Worm (Caenorhabditis elegans): Measurements from ENCODE around the gene C31H1.2.

Gene C31H1.2

DNA sequence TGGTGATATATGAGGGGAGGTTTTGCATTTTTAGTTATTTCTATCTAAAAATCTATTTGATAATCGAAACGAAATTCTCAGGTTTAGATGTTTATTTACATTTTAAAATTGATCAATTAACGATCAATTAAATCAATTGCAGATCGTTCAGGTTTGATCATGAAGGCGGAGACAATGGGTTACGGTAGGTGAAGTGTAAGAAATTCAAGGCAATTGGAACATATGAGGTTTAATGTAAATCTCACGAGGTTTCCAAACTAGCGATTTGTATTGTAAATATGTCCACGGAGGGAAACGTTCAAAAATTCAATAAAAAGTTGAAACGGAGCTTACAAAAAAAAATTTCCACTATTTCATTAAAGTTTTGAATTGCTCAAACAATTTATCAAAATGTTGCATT lies 11.6 kb upstream of the C31H1.2 start:
- no peak for TF ChIP-seq unc-62 (GFP tag; optimal IDR thresholded peaks at IDR 0.05)

DNA sequence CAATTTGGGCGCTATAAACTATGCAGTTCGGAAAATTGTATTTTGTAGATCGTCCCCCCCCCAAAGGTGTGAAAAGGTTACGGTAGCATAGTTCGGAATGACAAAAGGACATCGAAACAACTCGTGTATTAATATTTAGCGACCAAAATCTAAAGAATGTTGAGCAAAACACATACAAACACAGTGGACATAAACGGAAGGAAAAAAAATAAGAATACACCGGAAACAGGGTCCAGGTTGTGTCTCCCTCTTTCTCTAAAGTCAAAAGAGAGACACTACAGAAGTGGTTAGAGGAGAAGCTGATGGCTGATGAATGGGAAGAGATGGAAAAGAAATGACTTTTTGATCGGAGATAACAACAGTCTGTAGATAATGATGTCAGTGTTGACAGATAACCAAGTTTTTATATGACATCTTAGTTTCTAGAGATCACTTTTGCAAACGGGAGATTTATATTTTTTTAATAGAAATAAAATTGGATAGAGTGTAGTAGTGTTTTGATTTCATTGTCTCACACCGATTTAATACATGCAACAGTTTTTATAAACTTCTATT lies 10.8 kb upstream of the C31H1.2 start:
- no peak for TF ChIP-seq unc-62 (GFP tag; optimal IDR thresholded peaks at IDR 0.05)

DNA sequence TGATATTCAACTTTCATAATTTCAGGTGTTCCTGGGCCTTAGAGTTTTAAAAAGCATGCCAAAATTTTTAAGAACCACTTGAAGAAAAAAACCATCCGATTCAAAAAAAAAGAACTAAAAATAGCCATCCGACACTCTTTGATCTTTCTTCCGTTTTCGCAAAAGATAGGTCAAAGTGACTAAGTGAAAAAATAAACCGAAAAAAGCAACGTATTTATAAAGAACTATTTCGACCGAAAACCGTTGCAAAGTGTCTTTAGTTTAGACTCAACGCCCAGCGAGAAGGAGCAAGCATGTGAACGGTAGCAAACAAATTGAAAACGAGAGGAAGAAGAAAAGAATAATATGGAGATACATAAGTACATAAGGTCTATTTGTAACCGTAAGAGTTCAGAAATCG lies 7.4 kb upstream of the C31H1.2 start:
- TF ChIP-seq unc-62 (GFP tag; optimal IDR thresholded peaks at IDR 0.05), result no peak

DNA sequence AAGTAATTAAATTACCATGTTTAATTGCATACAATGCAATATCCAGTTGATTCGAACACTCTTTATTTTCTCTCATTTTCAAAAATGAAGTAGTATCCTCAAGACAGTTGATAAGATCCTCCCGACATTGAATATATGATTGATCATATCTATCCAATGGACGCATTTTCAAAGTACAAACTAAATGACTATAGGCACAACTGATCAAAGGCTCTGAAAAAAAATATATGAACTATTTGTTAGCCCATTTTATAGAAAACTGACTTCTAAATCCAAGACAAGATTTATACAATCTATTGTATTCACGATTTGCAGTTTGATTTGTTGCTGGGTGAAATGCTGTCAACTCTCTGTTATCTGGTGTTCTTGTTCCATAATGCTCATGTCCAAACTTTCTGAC lies 4.4 kb downstream of the C31H1.2 start:
- TF ChIP-seq unc-62 (GFP tag; optimal IDR thresholded peaks at IDR 0.05), result no peak

DNA sequence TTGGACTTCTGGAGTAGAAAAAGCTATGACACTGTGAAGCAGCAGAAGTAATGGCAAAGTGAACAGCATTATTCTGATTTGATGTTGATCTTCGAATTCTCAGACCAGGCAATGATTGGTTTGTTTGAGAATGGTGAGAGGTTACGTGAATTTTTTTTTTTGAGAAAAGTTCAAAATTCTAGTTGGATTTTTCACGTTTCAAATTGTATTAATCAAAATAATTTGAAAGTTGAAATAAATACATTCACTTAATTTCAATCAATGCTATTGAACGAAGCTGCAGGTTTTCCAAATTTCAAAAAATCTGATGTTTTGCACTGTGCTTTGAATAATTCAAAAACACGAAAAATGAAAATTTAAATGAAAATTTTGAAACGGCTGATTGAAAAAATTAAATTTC lies 5.6 kb downstream of the C31H1.2 start, which contains the start of gene C31H1.5:
Gene C31H1.5 (minus strand): TSS at position 101 of the 400 bp plus-strand sequence.
- no peak for TF ChIP-seq unc-62 (GFP tag; optimal IDR thresholded peaks at IDR 0.05)

DNA sequence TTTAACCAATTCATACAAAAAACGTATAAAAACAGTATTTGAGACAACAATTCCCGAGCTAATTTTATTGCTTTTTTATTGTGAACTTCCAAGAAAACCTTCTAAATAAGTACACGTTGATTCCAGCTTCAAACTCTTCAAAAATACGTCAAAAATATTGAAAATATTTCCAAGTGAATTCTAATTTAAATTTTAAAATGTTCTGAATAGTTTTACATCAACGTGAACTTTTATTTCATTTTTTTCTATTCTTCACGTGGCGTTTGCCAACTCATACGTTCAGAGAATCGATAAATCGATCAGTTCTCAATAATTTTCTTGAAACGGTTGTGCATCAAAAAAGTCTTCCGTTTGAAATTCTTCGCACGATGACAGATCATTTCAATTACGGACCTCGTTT lies 6.1 kb downstream of the C31H1.2 start, which contains the start of gene C31H1.1:
Gene C31H1.1 (plus strand): TSS at position 301 of the 400 bp plus-strand sequence.
- no peak for TF ChIP-seq unc-62 (GFP tag; optimal IDR thresholded peaks at IDR 0.05)

DNA sequence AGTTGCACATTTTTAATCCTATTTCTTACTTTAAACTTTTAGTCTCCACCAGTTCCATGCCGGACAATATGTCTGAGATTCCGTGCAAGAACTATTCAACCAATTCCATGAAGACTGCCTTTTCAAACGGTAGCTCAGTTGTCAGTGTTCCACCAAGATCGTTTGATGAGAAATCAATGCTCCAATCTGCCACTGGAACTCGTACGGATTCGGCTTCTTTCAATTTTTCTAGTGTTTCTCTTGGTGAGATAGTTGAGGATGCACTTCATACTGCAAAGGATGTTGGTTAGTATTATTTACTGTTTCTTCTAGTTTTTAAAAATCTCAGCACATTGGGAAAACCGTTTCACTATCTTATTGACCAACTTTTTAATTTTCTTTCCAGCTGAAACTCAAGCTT lies 8.5 kb downstream of the C31H1.2 start:
- TF ChIP-seq unc-62 (GFP tag; optimal IDR thresholded peaks at IDR 0.05), result no peak

DNA sequence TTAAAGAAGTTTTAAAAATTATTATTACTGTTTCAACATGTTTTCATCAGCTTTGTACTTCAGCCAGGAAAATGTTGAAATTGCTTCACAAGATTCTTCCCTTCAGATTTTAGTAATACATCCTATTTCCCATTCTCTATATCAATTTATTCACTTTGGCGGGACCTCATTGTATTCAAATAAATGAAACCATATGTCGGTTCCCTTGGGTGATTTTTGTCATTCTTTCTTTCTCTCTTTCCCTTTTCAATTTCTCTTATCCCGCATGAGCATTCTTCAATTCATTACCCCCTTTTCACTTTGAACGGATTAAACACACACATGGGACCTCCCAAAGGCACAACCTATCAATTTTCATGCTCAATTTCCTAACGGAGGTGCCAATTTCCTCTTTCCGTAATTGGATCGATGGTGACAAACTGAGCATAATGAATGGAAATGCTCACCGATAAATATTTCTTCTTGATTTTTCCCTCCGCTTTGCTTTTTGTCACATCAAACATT lies 12.5 kb downstream of the C31H1.2 start:
- no peak for TF ChIP-seq unc-62 (GFP tag; optimal IDR thresholded peaks at IDR 0.05)

DNA sequence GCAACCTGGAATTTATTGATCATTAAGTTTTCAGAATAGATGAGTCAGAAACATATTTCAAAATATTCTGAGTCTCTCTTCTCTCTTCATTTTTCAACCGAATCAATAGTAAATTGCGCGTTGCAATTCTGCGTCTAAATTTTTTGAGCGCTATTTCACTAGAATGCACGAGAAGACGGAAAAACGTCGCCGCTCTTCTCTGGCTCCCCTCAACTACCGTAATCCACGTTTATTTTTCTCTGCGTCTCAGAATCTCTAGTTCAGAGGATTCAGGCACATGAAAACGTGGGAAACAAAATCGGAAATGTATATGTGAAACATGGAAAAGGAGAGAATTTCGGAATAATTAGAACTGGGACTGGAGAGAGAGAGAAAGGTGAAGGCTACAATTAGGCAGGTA lies 14.4 kb downstream of the C31H1.2 start:
- TF ChIP-seq unc-62 (GFP tag; optimal IDR thresholded peaks at IDR 0.05), result no peak

DNA sequence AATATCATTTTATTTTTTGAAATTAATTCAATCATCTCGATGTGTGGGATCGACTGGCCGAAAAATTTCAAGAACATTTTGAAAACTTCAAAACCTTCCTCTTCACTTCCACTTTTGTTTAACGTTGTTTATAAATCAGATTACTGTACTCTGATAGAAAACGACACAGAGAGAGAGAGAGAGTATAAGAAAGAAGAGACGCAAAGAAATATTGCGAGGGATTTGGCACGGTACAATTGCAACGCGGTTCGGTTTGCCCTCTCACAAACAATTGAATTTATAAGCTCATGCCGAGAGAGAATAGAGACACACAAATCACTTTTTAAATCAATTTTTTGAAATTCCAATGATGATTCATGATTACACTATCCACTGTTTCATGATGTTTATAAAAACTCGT lies 15.3 kb downstream of the C31H1.2 start:
- TF ChIP-seq unc-62 (GFP tag; optimal IDR thresholded peaks at IDR 0.05), result no peak

DNA sequence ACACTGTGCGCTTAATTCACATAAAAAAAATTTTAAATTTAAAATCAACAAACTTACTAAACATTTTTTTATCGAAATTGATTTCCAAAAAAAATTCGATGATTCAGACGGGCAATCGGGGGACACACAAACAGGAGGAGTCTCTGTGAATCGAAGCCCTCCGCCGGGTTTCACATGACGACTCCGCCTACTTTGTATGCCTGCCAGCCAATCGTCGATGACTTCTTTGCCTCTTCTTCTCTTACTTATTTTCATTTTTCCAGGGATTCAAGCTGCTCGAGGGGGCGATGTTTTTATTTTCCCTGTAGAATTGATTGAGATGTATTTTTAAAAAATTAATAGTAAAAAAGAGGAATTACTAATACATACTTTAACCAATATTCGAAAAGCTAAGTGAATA lies 15.8 kb downstream of the C31H1.2 start, which contains the start of gene lntl-1:
Gene lntl-1 (minus strand): TSS at position 185 of the 400 bp plus-strand sequence.
- no peak for TF ChIP-seq unc-62 (GFP tag; optimal IDR thresholded peaks at IDR 0.05)

DNA sequence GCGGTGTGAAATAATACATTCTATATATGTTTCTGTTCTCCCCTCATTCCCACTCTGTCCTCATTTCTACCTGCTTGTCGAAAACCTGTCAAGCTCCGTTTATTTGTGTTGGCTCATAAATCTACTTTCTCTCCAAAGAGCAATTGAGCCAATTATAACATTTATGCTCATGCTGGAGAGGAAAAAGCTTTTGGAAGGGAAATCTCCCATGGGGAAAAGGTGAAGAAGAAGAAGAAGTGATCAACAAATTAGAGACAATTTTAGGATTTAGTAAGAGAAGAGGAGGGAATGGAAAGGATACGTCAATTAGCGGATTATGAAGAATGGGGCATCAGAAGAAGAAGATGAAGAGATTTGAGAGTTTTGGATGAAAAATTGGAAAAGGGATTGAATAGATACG lies 18.6 kb downstream of the C31H1.2 start:
- TF ChIP-seq unc-62 (GFP tag; optimal IDR thresholded peaks at IDR 0.05), result no peak

DNA sequence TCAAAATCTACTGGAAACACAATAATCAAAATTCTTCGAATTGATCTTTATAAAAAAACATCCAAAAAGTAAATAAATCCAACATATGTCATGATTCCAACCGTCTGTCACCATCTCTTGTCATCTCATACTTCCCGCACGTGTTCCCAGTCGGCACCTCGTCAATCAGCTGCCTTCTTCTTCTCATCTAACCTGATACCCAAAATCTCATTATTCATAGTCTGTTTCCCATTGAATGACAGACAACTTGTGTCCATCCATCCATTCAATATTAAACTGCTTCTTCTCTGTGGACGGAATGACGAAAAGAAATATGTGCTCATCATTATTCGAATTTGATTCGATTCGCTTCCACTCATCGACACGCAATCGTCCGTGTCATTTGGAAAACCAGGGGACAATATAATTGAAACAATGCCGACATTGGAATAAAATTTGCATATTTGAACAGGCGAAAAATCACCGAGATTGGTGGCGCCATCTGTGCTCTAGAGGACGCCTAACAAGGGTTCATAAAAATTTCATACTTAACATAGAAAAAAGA lies 20.1 kb downstream of the C31H1.2 start:
- TF ChIP-seq unc-62 (GFP tag; optimal IDR thresholded peaks at IDR 0.05), result no peak

DNA sequence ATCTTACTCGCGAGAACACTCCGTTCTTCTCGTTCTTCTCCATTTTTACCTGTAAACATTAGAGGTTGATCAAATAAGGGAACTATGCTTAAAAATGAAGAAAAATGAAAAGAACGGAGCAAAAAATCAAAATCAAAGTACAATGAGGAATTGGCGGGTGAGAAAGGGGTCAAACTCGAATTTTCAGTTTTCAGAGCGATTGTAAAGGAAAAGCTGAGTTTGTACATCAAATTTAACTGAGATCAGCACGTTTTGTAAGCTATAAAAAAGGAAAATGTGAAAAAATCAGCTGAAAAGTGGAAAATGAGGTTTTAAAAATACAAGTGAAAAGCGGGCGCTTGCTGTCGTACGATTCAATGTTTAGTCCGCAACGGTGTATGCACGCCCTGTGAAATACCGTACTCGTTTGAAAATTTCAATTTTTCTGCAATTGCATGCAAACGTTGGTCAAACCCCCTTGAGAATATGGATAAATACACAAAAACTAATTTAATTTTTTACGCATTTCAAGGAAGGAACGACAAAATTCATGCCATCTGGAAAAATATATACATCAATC lies 23.1 kb downstream of the C31H1.2 start, which contains the start of gene oops-1:
Gene oops-1 (minus strand): TSS at position 51 of the 559 bp plus-strand sequence.
- no peak for TF ChIP-seq unc-62 (GFP tag; optimal IDR thresholded peaks at IDR 0.05)

DNA sequence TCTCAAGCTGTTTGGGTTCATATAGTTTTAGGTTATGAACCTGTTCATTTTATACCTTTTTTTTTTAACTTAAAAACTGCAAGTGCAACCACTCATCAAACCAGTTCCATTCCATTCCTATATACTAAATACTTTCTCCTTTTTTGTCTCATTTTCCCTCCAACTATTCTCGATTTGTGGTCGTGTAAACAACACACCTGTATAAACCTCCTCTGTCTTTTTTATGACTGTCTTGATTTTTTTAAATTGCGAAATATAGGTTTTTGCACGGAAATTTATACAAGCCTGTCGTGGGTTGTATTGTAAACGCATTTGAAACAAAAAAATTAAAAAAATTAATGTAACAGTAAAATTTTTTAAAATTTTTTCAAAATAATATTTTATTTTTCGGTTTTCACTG lies 25.4 kb downstream of the C31H1.2 start:
- no peak for TF ChIP-seq unc-62 (GFP tag; optimal IDR thresholded peaks at IDR 0.05)

DNA sequence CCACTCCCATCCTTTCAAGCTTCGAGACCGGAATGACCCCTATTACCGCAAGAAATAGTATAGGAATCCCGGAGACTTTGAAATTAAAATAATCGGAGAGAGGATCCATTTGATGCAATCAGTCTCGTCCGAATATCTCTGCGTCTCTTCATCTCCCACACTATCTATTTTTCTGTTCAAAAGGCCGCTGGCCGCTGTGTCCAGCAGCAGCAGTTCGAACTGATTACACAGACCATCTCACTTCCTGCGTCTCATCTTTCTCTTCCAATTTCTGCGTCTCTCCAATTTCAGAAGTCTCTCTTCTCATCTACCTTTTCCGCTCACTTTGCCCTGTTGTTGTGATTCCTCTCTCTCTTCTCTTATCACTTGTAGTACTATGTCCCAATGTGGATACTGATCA lies 26.4 kb downstream of the C31H1.2 start:
- no peak for TF ChIP-seq unc-62 (GFP tag; optimal IDR thresholded peaks at IDR 0.05)

Data from whole organism, dauer.